Fruit fly (Drosophila melanogaster) whole organism, embryonic: ENCODE results near the gene CG32320.

ENCODE experiments used
- Adf1 ChIP-seq: fragments of 200-800 bp; sonication (Bioruptor generic); IDR thresholded peaks from 2 replicates; pipeline ENCODE4 v1.3.6; 2022; ENCODE audit warnings: missing biosample characterization, missing genetic modification characterization
- C15 ChIP-seq: fragments of 200-800 bp; sonication (Bioruptor generic); IDR thresholded peaks from 3 replicates; pipeline ENCODE4 v1.3.6; 2022; ENCODE audit warnings: missing biosample characterization, missing genetic modification characterization
- CG13296 ChIP-seq: fragments of 200-800 bp; sonication (Bioruptor generic); optimal IDR thresholded peaks from 3 replicates; lab custom pipeline; 2018; ENCODE audit warnings: missing biosample characterization, mild to moderate bottlenecking, missing genetic modification characterization
- CG13894 ChIP-seq: fragments of 200-800 bp; sonication (Bioruptor generic); optimal IDR thresholded peaks from 3 replicates; lab custom pipeline; 2018; ENCODE audit warnings: missing biosample characterization, mild to moderate bottlenecking, missing genetic modification characterization, moderate library complexity
- CG32767 ChIP-seq: fragments of 200-800 bp; sonication (Bioruptor generic); IDR thresholded peaks from 2 replicates; pipeline ENCODE4 v1.3.6; 2022; ENCODE audit warnings: missing biosample characterization, missing genetic modification characterization
- CG7745 ChIP-seq: fragments of 200-800 bp; sonication (Bioruptor generic); optimal IDR thresholded peaks from 2 replicates; lab custom pipeline; 2018; ENCODE audit warnings: missing biosample characterization, mild to moderate bottlenecking, missing genetic modification characterization, moderate library complexity
- CG7786 ChIP-seq: fragments of 200-800 bp; sonication (Bioruptor generic); optimal IDR thresholded peaks from 2 replicates; lab custom pipeline; 2016; ENCODE audit warnings: missing biosample characterization, missing genetic modification characterization
- CG8281 ChIP-seq: fragments of 200-800 bp; sonication (Bioruptor generic); optimal IDR thresholded peaks from 2 replicates; lab custom pipeline; 2018; ENCODE audit warnings: missing biosample characterization, mild to moderate bottlenecking, missing genetic modification characterization, moderate library complexity
- Camta ChIP-seq: fragments of 200-800 bp; sonication (Bioruptor generic); optimal IDR thresholded peaks from 2 replicates; lab custom pipeline; 2016; ENCODE audit warnings: missing biosample characterization, missing genetic modification characterization
- D19A ChIP-seq: fragments of 200-800 bp; optimal IDR thresholded peaks from 3 replicates; lab custom pipeline; 2019; ENCODE audit warnings: missing biosample characterization, mild to moderate bottlenecking, missing genetic modification characterization, moderate library complexity
- Drgx ChIP-seq: fragments of 200-800 bp; sonication (Bioruptor generic); IDR thresholded peaks from 2 replicates; pipeline ENCODE4 v1.3.6; 2022; ENCODE audit warnings: missing biosample characterization, missing genetic modification characterization
- Ets65A ChIP-seq: fragments of 200-800 bp; sonication (Bioruptor generic); peaks from one replicate; lab custom pipeline; 2016; ENCODE audit warnings: missing biosample characterization, missing genetic modification characterization
- GATAe ChIP-seq: fragments of 200-800 bp; sonication (Bioruptor generic); conservative IDR thresholded peaks from 2 replicates; pipeline ENCODE4 v1.3.6; 2022; ENCODE audit warnings: missing biosample characterization, missing genetic modification characterization
- H15 ChIP-seq: fragments of 200-800 bp; sonication (Bioruptor generic); IDR thresholded peaks from 3 replicates; pipeline ENCODE4 v1.3.6; 2022; ENCODE audit warnings: missing biosample characterization, missing genetic modification characterization
- HLH4C ChIP-seq: fragments of 200-800 bp; sonication (Bioruptor generic); IDR thresholded peaks from 3 replicates; pipeline ENCODE4 v1.3.6; 2022; ENCODE audit warnings: missing biosample characterization, missing genetic modification characterization; ENCODE audit not compliant: partially characterized antibody
- Hr39 ChIP-seq: fragments of >200 bp; optimal IDR thresholded peaks from 2 replicates; lab custom pipeline; 2017
- Max ChIP-seq: fragments of 200-800 bp; sonication (Bioruptor generic); optimal IDR thresholded peaks from 2 replicates; lab custom pipeline; 2016; ENCODE audit warnings: missing biosample characterization, mild to moderate bottlenecking, missing genetic modification characterization
- Med ChIP-seq: fragments of 200-800 bp; sonication (Bioruptor generic); peaks from one replicate; lab custom pipeline; 2016; ENCODE audit warnings: missing biosample characterization, missing genetic modification characterization, mild to moderate bottlenecking, inconsistent platforms, moderate library complexity
- Opbp ChIP-seq: fragments of 200-800 bp; sonication (Bioruptor generic); IDR thresholded peaks from 3 replicates; pipeline ENCODE4 v1.3.6; 2022; ENCODE audit warnings: missing biosample characterization, missing genetic modification characterization; ENCODE audit not compliant: partially characterized antibody
- Rfx ChIP-seq: fragments of 200-800 bp; sonication (Bioruptor generic); IDR thresholded peaks from 2 replicates; pipeline ENCODE4 v1.3.6; 2022; ENCODE audit warnings: missing biosample characterization, missing genetic modification characterization
- abd-A ChIP-seq: fragments of 200-800 bp; sonication (Bioruptor generic); optimal IDR thresholded peaks from 3 replicates; lab custom pipeline; 2019; ENCODE audit warnings: missing biosample characterization, mild to moderate bottlenecking, missing genetic modification characterization, moderate library complexity
- bsh ChIP-seq, 2 experiments: fragments of 200-800 bp; sonication (Bioruptor generic); optimal IDR thresholded peaks; 2 replicates each; lab custom pipeline; 2017 to 2018; ENCODE audit warnings: mild to moderate bottlenecking in 2 of 2, missing biosample characterization in 2 of 2, missing genetic modification characterization in 2 of 2, moderate library complexity in 1 of 2
- ci ChIP-seq: fragments of 200-800 bp; sonication (Bioruptor generic); IDR thresholded peaks from 3 replicates; pipeline ENCODE4 v1.3.6; 2022; ENCODE audit warnings: missing biosample characterization, missing genetic modification characterization
- crol ChIP-seq: fragments of 200-800 bp; sonication (Bioruptor generic); IDR thresholded peaks from 2 replicates; pipeline ENCODE4 v1.3.6; 2022; ENCODE audit warnings: missing biosample characterization, missing genetic modification characterization
- dysf ChIP-seq: fragments of 200-800 bp; sonication (Bioruptor generic); IDR thresholded peaks from 3 replicates; pipeline ENCODE4 v1.3.6; 2022; ENCODE audit warnings: missing biosample characterization, missing genetic modification characterization
- esg ChIP-seq: fragments of 200-800 bp; sonication (Bioruptor generic); conservative IDR thresholded peaks from 2 replicates; pipeline ENCODE4 v1.3.6; 2022; ENCODE audit warnings: missing biosample characterization, missing genetic modification characterization
- eve ChIP-seq, 2 experiments: fragments of >200 bp; optimal IDR thresholded peaks; 2 replicates each; lab custom pipeline; 2017; ENCODE audit warnings: missing biosample characterization in 2 of 2, missing genetic modification characterization in 2 of 2
- gsb-n ChIP-seq: fragments of 200-800 bp; sonication (Bioruptor generic); optimal IDR thresholded peaks from 3 replicates; lab custom pipeline; 2018; ENCODE audit warnings: missing biosample characterization, mild to moderate bottlenecking, missing genetic modification characterization
- jumu ChIP-seq: fragments of 200-800 bp; sonication (Bioruptor generic); optimal IDR thresholded peaks from 3 replicates; lab custom pipeline; 2016; ENCODE audit warnings: missing biosample characterization, missing genetic modification characterization
- kay ChIP-seq: fragments of 200-800 bp; sonication (Bioruptor generic); optimal IDR thresholded peaks from 2 replicates; lab custom pipeline; 2016; ENCODE audit warnings: missing biosample characterization, missing genetic modification characterization
- ken ChIP-seq: fragments of 200-800 bp; sonication (Bioruptor generic); IDR thresholded peaks from 3 replicates; pipeline ENCODE4 v1.3.6; 2022; ENCODE audit warnings: missing biosample characterization, missing genetic modification characterization
- mam ChIP-seq: fragments of 200-800 bp; sonication (Bioruptor generic); optimal IDR thresholded peaks from 3 replicates; lab custom pipeline; 2016; ENCODE audit warnings: missing biosample characterization, missing genetic modification characterization
- nom ChIP-seq: fragments of 200-800 bp; sonication (Bioruptor generic); optimal IDR thresholded peaks from 2 replicates; lab custom pipeline; 2017; ENCODE audit warnings: missing biosample characterization, missing genetic modification characterization, mild to moderate bottlenecking, moderate library complexity, missing genetic modification reagents
- oc ChIP-seq: fragments of 200-800 bp; sonication (Bioruptor generic); optimal IDR thresholded peaks from 2 replicates; lab custom pipeline; 2018; ENCODE audit warnings: missing biosample characterization, mild to moderate bottlenecking, missing genetic modification characterization, moderate library complexity
- odd ChIP-seq: fragments of 200-800 bp; sonication (Bioruptor generic); optimal IDR thresholded peaks from 2 replicates; lab custom pipeline; 2017; ENCODE audit warnings: missing biosample characterization, mild to moderate bottlenecking, missing genetic modification characterization
- sd ChIP-seq: fragments of 200-800 bp; sonication (Bioruptor generic); optimal IDR thresholded peaks from 3 replicates; lab custom pipeline; 2018; ENCODE audit warnings: missing biosample characterization, mild to moderate bottlenecking, missing genetic modification characterization, moderate library complexity
- sqz ChIP-seq: fragments of 200-800 bp; sonication (Bioruptor generic); optimal IDR thresholded peaks from 3 replicates; lab custom pipeline; 2018; ENCODE audit warnings: missing biosample characterization, mild to moderate bottlenecking, missing genetic modification characterization
- sr ChIP-seq: fragments of 200-800 bp; sonication (Bioruptor generic); IDR thresholded peaks from 3 replicates; pipeline ENCODE4 v1.3.6; 2022; ENCODE audit warnings: missing biosample characterization, missing genetic modification characterization
- trem ChIP-seq: fragments of 200-800 bp; optimal IDR thresholded peaks from 3 replicates; lab custom pipeline; 2019; ENCODE audit warnings: missing biosample characterization, mild to moderate bottlenecking, missing genetic modification characterization, moderate library complexity
- vvl ChIP-seq: fragments of 200-800 bp; sonication (Bioruptor generic); IDR thresholded peaks from 2 replicates; pipeline ENCODE4 v1.3.6; 2022; ENCODE audit warnings: missing biosample characterization, missing genetic modification characterization
- wdn ChIP-seq: fragments of 200-800 bp; sonication (Bioruptor generic); IDR thresholded peaks from 2 replicates; pipeline ENCODE4 v1.3.6; 2022; ENCODE audit warnings: missing biosample characterization, missing genetic modification characterization
- wek ChIP-seq: fragments of 200-800 bp; sonication (Bioruptor generic); optimal IDR thresholded peaks from 3 replicates; lab custom pipeline; 2018; ENCODE audit warnings: missing biosample characterization, mild to moderate bottlenecking, missing genetic modification characterization, moderate library complexity
- yki ChIP-seq: fragments of >200 bp; optimal IDR thresholded peaks from 3 replicates; lab custom pipeline; 2018
- z ChIP-seq: fragments of 200-800 bp; sonication (Bioruptor generic); IDR thresholded peaks from 3 replicates; pipeline ENCODE4 v1.3.6; 2022; ENCODE audit warnings: missing biosample characterization, missing genetic modification characterization

CG32320 gene

DNA sequence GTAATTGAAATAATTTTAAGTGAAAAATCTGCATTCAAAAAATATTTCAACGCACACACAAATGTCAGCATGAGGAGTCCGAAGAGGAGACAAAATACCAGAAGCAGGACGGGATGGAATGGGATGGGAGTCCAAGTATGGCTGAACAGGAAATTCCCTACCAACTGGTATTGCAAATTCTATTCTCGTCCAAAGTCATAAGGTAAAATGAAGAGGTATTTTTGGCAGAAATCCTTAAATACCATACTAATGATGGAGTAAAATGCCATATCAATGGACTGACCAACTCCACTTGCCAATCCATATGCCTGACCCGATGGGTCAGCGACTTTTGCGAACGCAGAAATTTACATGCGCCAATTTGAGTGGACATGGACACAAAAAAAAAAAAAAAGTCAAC lies 9.5 kb upstream of the CG32320 start:
- no peak for TF ChIP-seq wek (GFP tag; lab: Kevin White, UChicago)
- no peak for TF ChIP-seq Hr39
- no peak for TF ChIP-seq CG7745 (tag; lab: Kevin White, UChicago)
- TF ChIP-seq HLH4C (GFP tag; lab: Robert Waterston, UW), result no peak
- no peak for TF ChIP-seq H15 (GFP tag; lab: Robert Waterston, UW)
- TF ChIP-seq jumu (GFP tag; lab: Kevin White, UChicago), result no peak
- no peak for TF ChIP-seq odd
- TF ChIP-seq CG13296, result no peak
- TF ChIP-seq esg (GFP tag; lab: Robert Waterston, UW), result no peak
- no peak for TF ChIP-seq Rfx
- TF ChIP-seq wdn, result no peak

DNA sequence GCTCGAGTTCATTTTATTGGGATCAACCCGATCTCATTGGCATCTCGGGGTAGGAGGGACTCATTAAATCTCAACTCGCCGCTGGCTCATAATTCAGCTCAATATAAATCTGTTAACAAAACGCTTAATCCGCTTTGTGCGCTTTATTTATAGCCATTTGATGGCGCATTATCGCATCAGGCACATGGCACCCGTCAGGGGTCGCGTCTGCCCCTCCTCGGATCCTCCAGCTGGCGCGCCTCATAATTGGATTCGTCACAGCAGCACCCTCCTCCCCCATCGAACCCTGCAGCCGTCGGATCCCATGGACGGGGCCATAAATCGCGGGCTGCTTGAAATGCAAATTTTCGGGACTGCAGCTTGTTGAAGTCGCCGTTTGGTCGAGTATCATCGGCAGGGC lies 8.0 kb upstream of the CG32320 start:
- TF ChIP-seq eve (GFP tag; optimal IDR thresholded peaks at IDR 0.05; lab: Kevin White, UChicago) (no peak), oc (tag; lab: Kevin White, UChicago) (peak; percentile 71), gsb-n (tag; lab: Kevin White, UChicago) (peak; percentile 62), trem (tag; lab: Kevin White, UChicago) (no peak), crol (GFP tag; lab: Robert Waterston, UW) (peak; percentile 26; the same call in 1 of the 2 replicates)
- TF ChIP-seq, all 482 proteins: peak for 3

DNA sequence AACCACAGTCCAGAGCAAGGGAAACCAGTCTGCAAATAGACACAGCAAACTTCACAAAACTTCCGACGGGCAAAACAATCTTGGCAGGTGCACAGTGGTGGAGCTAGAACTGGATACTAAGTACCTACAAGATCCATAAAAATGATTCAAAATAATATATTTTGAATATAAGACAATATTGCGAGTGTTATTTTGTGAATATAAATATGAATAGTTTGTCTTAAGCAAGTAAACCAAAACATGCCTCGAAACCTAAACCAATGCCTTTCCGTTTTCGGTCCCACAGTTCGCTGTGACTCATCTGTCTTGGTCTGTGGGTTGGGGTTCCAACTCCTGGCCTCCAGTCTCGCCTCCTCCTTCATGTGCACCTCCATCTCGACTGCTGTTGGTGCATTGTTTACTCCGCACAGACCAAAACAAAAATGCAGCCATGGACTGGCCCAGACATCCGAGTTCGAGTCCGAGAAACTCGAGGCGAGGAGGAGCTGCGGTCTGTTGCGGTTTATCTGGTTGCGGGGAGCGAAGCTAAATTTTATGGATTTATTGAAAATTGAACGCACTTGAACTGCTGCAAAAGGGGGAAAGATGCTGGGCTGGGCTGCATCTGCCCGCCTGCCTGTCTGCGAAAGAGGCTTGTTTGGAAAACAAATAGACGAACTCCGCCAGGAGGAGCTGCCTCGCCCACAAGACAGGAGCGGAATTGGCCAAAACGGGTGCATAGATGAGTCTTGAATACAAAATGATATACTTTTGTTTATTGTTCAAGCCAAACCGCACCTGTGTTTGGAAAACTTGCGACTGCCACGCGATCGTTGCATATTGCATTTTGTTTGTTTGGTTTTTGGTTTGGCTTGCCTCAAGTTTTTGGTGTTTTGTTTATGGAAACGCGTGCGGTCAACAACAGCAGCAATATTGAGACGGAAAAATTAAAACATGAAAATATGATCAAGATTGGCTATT lies 6.1 kb upstream of the CG32320 start:
- TF ChIP-seq C15 (GFP tag; lab: Robert Waterston, UW) (no peak), Drgx (GFP tag; lab: Robert Waterston, UW) (peak; percentile 57), z (no peak), Ets65A (peak; percentile 38), Rfx (no peak), nom (peak; percentile 80), CG32767 (no peak), ken (GFP tag; lab: Robert Waterston, UW) (0 out of 3 replicates have a peak, but pooled peaks have one; percentile 37), CG7786 (GFP tag; lab: Kevin White, UChicago) (no peak), Max (GFP tag; lab: Kevin White, UChicago) (no peak), Adf1 (GFP tag; lab: Robert Waterston, UW) (no peak), bsh (GFP tag; optimal IDR thresholded peaks at IDR 0.05; lab: Kevin White, UChicago) (peak in 1 of 2 experiments; percentile 87), ci (GFP tag; lab: Robert Waterston, UW) (0 out of 3 replicates have a peak, but pooled peaks have one; percentile 16), Opbp (no peak), sqz (GFP tag; lab: Kevin White, UChicago) (no peak)
- TF ChIP-seq, all 482 proteins: peak for 6

DNA sequence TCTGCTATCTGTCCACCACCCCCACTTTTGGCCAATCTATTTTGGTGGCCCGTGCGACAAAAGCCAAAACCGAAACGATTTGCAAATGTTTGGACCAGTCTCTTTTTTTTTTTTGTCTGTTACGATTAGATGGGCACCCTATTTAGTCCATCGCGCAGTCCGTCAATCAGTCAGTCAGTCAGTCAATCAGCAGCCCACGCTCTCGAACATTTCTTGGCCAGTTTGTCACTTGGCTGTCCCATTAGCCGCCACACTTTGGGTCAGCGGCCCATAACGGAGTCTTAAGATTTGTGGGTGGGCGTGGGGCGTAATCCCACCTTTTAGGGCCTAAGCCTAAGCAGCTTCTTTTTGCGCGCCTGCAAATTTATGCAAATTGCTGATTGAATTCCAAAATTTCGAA lies 3.9 kb upstream of the CG32320 start:
- TF ChIP-seq CG13894, result peak; percentile 16
- TF ChIP-seq sr (GFP tag; lab: Robert Waterston, UW), result peak; percentile 66; the same call in 2 of the 3 replicates
- peak; percentile 95 for TF ChIP-seq CG8281 (tag; lab: Kevin White, UChicago)
- no peak for TF ChIP-seq Camta (GFP tag; lab: Kevin White, UChicago)
- TF ChIP-seq mam (GFP tag; lab: Kevin White, UChicago), result no peak
- TF ChIP-seq D19A (tag; lab: Kevin White, UChicago), result no peak
- TF ChIP-seq GATAe (GFP tag; lab: Robert Waterston, UW), result no peak
- TF ChIP-seq sd (tag; lab: Kevin White, UChicago), result peak; percentile 71
- TF ChIP-seq dysf (GFP tag; lab: Robert Waterston, UW), result no peak
- peak; percentile 49 for TF ChIP-seq Med (GFP tag; lab: Kevin White, UChicago)
- 0 out of 2 replicates have a peak, but pooled peaks have one; percentile 18 for TF ChIP-seq vvl (GFP tag; lab: Robert Waterston, UW)
- no peak for TF ChIP-seq kay (GFP tag; lab: Kevin White, UChicago)
- no peak for TF ChIP-seq yki
- TF ChIP-seq abd-A (tag; lab: Kevin White, UChicago), result peak; percentile 4
